Fruit fly (Drosophila melanogaster) Kc167 (cell line): ENCODE data around the gene Nepl17.

Experiments
- Myc ChIP-seq: fragments of >200 bp; optimal IDR thresholded peaks from 2 replicates; lab custom pipeline; 2017; ENCODE audit warnings: missing external identifiers
- Sin3A ChIP-seq: fragments of >200 bp; optimal IDR thresholded peaks from 2 replicates; lab custom pipeline; 2018; ENCODE audit warnings: missing external identifiers
- h ChIP-seq: fragments of >200 bp; optimal IDR thresholded peaks from 3 replicates; lab custom pipeline; 2018; ENCODE audit warnings: missing external identifiers
- insv ChIP-seq: fragments of >200 bp; optimal IDR thresholded peaks from 3 replicates; lab custom pipeline; 2018; ENCODE audit warnings: missing external identifiers
- psq ChIP-seq: fragments of >200 bp; optimal IDR thresholded peaks from 2 replicates; lab custom pipeline; 2017; ENCODE audit warnings: missing external identifiers
- ttk ChIP-seq: sonication (Bioruptor generic); optimal IDR thresholded peaks from 2 replicates; lab custom pipeline; 2017; ENCODE audit warnings: missing external identifiers

Gene Nepl17

dm6 chr3R:28845377-28845876, 27.3 kb upstream of the Nepl17 start:
- no peak for TF ChIP-seq psq (lab: Kevin White, UChicago)
- no peak for TF ChIP-seq ttk (lab: Kevin White, UChicago)
- TF ChIP-seq h, result no peak
- TF ChIP-seq Sin3A (lab: Kevin White, UChicago), result no peak
- TF ChIP-seq Myc (lab: Kevin White, UChicago), result no peak
- no peak for TF ChIP-seq insv (lab: Kevin White, UChicago)

DNA sequence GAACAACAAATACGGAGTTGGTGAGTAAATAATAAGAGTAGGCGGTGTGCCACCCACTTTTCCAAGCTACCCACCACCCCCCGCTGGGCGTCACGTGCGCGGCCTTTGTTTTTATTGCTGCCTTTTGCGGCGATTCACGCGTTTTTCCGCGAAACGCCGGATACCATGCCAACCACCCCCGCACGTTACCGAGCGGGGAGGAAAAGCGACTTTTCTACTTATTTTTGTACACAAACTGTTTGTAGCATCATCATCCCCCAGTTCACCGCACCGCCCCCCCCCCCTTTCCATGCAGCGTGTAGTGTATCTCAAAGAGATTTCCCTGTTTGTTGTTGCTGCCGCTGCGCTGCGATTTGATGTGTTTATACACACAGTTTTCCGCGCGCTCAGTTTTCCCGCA, 26.7 kb upstream of the Nepl17 start:
- no peak for TF ChIP-seq psq (lab: Kevin White, UChicago)
- no peak for TF ChIP-seq ttk (lab: Kevin White, UChicago)
- no peak for TF ChIP-seq Sin3A (lab: Kevin White, UChicago)

DNA sequence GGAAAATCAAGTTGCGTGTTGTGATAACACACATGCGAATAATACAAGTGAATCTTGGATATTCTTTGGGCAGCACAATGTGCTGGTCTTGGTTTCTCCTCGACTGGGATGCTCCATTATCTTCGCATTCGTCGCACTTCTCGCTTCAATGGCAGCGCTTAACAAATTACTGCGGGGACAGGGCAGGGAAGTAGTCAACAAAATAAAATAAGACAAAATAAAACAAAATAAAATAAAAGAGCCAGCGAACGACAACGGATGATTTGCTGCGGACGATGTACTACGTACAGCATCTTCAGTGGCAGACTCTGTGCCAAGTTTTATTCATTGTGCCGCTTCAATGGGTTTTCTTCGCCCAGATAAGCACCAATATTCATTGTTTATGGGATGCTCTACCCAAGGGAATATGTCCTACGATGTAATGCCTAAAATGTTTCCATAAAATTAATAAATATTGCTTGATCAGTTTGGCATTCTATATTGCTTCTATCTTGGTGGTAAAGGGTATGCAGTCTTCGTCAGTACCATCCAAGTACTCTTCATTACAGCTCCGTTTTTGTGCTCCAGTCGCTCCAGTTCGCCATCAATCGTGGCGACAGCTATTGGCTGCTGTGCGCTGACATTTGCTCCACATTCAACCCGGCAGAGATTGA, 25.7 kb upstream of the Nepl17 start:
- TF ChIP-seq psq (lab: Kevin White, UChicago) (no peak), ttk (lab: Kevin White, UChicago) (no peak), insv (lab: Kevin White, UChicago) (no peak), h (no peak)

- TF ChIP-seq ttk (lab: Kevin White, UChicago), result no peak
- no peak for TF ChIP-seq insv (lab: Kevin White, UChicago)
- no peak for TF ChIP-seq psq (lab: Kevin White, UChicago)
- no peak for TF ChIP-seq Myc (lab: Kevin White, UChicago)
- TF ChIP-seq h, result no peak
- TF ChIP-seq Sin3A (lab: Kevin White, UChicago), result no peak
Observed at dm6 chr3R:28847547-28848316, 25.0 kb upstream of the Nepl17 start.

DNA sequence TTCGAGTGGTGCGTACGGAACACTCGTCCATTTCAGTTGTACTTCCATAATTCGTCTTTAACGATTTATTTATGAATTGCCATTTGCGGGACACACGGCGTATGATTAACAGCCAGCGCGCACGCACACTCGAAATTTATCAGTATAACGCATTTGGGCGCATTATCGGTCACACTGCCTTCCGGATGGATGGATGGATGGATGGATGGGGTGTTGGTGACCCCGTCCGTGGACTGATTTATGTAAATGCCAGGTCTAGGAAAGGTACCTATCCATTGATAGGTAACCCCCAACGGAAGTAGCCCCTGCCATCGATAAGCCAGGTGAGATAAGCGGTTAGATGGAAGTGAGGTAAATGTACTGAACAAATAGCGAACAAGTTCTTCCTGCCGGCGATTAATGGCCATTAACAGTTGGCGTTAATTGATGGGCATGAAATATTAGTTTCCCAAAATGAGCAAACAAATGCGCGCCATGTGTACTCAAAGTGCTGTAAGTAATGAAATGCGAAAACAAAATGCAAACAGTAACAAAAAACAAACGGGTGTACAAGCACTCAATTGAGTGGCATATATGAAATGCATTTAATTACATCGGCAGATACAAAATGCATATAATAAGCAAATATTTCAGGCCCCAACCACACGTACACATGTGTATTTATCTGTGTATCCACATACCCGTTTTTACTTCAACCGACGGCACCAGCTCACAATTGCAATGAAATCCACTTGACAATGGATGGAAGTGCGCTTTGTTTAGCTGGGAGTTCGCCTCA, 23.8 kb upstream of the Nepl17 start:
- TF ChIP-seq ttk (lab: Kevin White, UChicago), result no peak
- TF ChIP-seq insv (lab: Kevin White, UChicago), result no peak
- TF ChIP-seq Myc (lab: Kevin White, UChicago), result no peak
- no peak for TF ChIP-seq psq (lab: Kevin White, UChicago)
- TF ChIP-seq h, result no peak
- no peak for TF ChIP-seq Sin3A (lab: Kevin White, UChicago)

DNA sequence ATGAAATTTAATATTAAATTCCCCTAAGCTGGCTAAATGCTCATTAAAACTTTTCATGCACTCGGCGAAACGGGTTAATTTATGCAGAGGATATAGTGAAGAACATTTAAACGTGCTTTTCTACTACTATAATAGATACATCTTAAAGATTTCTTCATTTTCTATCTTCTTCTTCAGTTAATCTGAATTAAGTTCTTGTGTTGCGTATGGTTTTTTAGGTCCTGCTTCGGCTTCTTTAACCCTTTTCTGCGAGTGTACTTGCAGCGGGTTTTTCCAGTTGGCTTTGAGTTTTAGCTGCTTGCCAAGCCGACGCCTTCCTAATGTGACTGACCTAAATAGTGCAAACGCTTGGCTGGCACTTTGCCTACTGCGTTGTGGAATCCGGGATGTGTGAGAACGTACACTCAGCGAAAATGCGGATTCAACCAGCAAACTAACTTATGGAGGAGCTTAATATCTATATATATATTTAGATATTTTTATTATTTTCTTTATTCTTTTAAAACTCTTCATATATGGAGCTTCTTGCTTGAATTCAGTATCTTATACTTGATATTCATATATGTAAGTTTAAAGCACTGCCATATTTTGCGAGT, 21.9 kb upstream of the Nepl17 start:
- TF ChIP-seq h (no peak), Myc (lab: Kevin White, UChicago) (no peak), ttk (lab: Kevin White, UChicago) (no peak), Sin3A (lab: Kevin White, UChicago) (no peak)

dm6 chr3R:28851530-28851929, 21.2 kb upstream of the Nepl17 start:
- TF ChIP-seq Sin3A (lab: Kevin White, UChicago), result no peak
- TF ChIP-seq insv (lab: Kevin White, UChicago), result no peak

DNA sequence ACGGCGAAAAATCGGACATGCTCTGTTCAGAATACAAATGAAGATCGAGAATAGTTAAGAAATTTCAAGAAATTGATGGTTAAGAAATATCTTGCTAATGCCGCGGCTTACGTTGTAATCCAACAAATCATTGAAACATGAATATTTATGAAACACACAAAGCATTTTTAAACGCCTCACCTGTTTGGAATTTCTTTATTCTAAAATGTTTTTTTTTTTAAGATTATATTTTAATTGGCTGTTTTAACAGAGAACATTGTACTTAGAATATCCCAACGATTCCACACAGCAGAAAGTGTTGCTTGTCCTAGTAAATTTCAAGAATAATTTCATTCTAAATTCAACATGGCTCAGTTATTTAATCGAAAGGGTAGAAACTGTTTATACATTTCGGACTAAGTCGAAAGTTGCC, 20.7 kb upstream of the Nepl17 start:
- TF ChIP-seq Sin3A (lab: Kevin White, UChicago), result no peak
- no peak for TF ChIP-seq psq (lab: Kevin White, UChicago)
- no peak for TF ChIP-seq Myc (lab: Kevin White, UChicago)
- no peak for TF ChIP-seq insv (lab: Kevin White, UChicago)
- TF ChIP-seq ttk (lab: Kevin White, UChicago), result no peak
- no peak for TF ChIP-seq h

dm6 chr3R:28856140-28856539, 16.6 kb upstream of the Nepl17 start:
- no peak for TF ChIP-seq h
- no peak for TF ChIP-seq insv (lab: Kevin White, UChicago)
- no peak for TF ChIP-seq Myc (lab: Kevin White, UChicago)
- TF ChIP-seq ttk (lab: Kevin White, UChicago), result no peak
- TF ChIP-seq psq (lab: Kevin White, UChicago), result no peak
- no peak for TF ChIP-seq Sin3A (lab: Kevin White, UChicago)

- TF ChIP-seq psq (lab: Kevin White, UChicago) (no peak), h (no peak), insv (lab: Kevin White, UChicago) (no peak), Sin3A (lab: Kevin White, UChicago) (no peak), ttk (lab: Kevin White, UChicago) (no peak), Myc (lab: Kevin White, UChicago) (no peak)
Observed at dm6 chr3R:28856829-28857228, 15.9 kb upstream of the Nepl17 start.

- TF ChIP-seq insv (lab: Kevin White, UChicago) (no peak), h (no peak), ttk (lab: Kevin White, UChicago) (no peak), Sin3A (lab: Kevin White, UChicago) (no peak), psq (lab: Kevin White, UChicago) (no peak), Myc (lab: Kevin White, UChicago) (no peak)
Observed at dm6 chr3R:28857287-28858024, 15.2 kb upstream of the Nepl17 start.
